Worm (Caenorhabditis elegans) whole organism, L4/young adult: ENCODE measurements around the gene F55G7.1.
"Not testable (repeated sequence)": the region's sequence is repeated elsewhere in the genome, so short reads cannot be mapped to it uniquely, and the experiment has no call there.

Source experiments
- W03F9.2 ChIP-seq: fragments of 150-350 bp; optimal IDR thresholded peaks from 2 replicates; lab custom pipeline; 2014; ENCODE audit warnings: missing biosample characterization, missing genetic modification characterization
- dao-5 ChIP-seq: sonication (generic microtip); optimal IDR thresholded peaks from 2 replicates; lab custom pipeline; 2016; ENCODE audit warnings: missing genotype, missing genetic modification characterization, moderate library complexity, missing compliant biosample characterization
- him-1 ChIP-seq: sonication (generic microtip); optimal IDR thresholded peaks from 2 replicates; lab custom pipeline; 2016; ENCODE audit warnings: missing genotype, missing genetic modification reagents, missing genetic modification characterization, missing compliant biosample characterization

Gene F55G7.1

ce11 chrX:11948184-11948894, 24.1 kb downstream of the F55G7.1 start, which contains the start of gene lsd-1:
lsd-1 (plus strand) TSS chrX:11948844.
- TF ChIP-seq him-1 (no peak), dao-5 (tag; lab: Kevin White, UChicago) (no peak), W03F9.2 (no peak)

ce11 chrX:11952129-11952528, 27.9 kb downstream of the F55G7.1 start:
- TF ChIP-seq dao-5 (tag; lab: Kevin White, UChicago) = no peak
- no peak for TF ChIP-seq him-1
- TF ChIP-seq W03F9.2 = no peak

DNA sequence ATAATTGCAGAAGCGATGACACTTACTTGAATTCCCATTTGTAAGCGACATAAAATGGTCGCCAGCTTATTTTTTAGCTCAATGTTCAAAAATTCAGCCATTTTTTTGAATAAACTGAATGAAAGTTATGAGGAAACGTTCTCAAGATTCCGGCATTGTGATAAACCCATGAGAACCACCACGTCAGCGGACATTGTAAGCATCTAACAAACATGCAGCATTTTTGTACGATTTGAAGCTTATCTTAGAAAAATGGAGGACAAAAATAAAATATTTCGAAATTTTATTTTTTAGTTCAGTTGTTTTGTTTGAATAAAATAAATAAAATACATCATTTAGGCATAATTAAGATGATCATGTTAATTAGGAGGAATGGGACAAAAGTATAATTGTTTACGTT, 29.0 kb downstream of the F55G7.1 start, which contains the start of gene T08D10.4:
T08D10.4 (minus strand) TSS at position 101 of the 400 bp plus-strand sequence.
- TF ChIP-seq W03F9.2 (no peak), him-1 (no peak), dao-5 (tag; lab: Kevin White, UChicago) (no peak)

DNA sequence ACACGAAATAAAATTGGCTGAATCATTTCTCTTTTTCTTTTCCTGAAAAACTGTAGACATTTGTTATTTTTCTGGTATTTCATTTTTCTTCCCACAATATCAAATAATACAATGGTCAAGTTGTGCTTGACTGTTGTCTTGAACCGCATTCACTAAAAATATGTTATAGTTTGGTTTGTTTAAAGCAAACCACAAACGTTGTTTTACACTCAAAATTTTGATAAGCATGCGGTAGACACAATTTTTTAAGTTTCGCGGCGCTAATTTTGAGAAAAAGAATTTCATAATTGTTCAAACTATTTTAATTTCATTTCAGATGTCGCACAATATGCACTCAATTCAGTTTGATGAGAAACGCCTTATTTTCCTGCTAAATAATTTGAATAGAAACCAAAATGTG, 30.9 kb downstream of the F55G7.1 start, which contains the start of gene T08D10.3:
T08D10.3 (plus strand) TSS at position 301 of the 400 bp plus-strand sequence.
- TF ChIP-seq him-1 = no peak
- TF ChIP-seq W03F9.2 = no peak
- no peak for TF ChIP-seq dao-5 (tag; lab: Kevin White, UChicago)

ce11 chrX:11957246-11957645, 33.0 kb downstream of the F55G7.1 start, which contains the start of gene T08D10.5:
T08D10.5 (plus strand) TSS chrX:11957546.
- no peak for TF ChIP-seq dao-5 (tag; lab: Kevin White, UChicago)
- no peak for TF ChIP-seq him-1
- no peak for TF ChIP-seq W03F9.2

DNA sequence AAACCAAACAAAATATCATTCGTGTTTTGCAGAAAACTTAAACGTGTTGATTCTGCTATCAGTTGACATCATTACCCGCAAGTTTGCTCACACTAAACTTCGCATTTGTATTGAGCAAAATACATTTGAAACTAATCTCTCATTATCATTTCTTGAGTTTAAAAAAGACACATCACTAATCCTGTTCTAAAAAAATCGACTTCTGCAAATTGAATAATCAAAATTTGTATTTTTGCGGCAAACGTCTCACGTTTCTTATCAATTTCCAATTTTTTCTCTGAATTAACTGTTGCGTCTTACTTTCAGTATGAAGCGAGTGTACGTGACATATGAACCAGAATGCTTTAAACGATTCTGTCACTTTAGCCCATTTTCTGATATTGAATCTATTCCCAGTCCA, 35.6 kb downstream of the F55G7.1 start, which contains the start of gene C49F5.8:
C49F5.8 (plus strand) TSS at position 301 of the 400 bp plus-strand sequence.
- TF ChIP-seq W03F9.2 (no peak), him-1 (no peak), dao-5 (tag; lab: Kevin White, UChicago) (no peak)

DNA sequence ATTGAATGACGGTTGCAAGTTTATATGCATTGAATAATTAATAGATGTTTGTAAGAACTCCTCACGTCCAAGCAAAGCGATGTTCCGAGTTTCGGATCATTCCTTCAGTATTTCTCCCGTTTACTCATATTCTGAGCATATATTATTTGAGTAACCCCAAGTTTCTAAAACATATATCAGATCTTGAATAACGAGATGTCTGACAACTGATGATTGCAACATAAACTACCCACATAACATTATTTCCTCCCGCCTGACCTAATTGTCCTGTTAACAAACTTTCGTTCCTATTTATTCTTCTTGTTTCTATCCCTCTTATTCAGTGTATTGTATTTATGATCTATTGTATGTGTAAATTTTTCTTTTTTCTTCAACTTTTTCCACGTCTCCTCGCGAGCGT, 36.9 kb downstream of the F55G7.1 start, which contains the start of gene C49F5.13:
C49F5.13 (plus strand) TSS at position 301 of the 400 bp plus-strand sequence.
- TF ChIP-seq him-1; W03F9.2; dao-5 (tag; lab: Kevin White, UChicago): not testable (repeated sequence)

DNA sequence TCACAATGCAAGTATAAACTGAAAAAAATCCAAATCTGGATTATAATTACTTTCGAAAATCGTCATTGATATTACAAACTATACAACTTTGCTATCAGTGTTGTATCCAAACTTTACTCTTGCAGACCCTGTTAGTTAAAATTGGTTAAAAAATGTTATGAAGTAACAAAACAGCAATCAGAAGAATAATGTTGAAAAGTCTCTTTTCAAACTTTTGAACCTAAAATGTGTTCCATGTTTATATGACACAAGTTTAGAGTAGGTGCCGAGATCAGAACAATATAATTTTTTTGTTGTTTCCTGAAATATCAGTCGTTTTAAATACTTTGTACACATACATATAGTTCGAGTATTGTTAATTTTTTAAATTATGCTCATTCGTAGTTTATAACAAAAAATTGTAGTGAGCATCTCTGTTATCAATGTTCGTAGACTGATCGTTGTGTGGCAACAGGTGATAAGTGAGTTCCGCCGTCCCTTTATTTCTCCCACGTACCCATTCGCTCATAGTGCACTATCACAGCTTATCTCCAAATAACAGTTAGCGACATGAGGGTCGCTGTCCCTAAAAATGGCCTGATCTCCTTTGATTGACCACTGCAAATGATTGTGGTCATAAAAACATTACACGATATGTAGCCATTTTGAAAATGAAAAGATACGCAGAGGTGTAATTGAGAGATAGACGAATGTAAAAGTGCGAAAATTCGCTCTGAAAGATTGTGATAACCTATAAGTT, 38.0 kb downstream of the F55G7.1 start:
- TF ChIP-seq dao-5 (tag; lab: Kevin White, UChicago) = no peak
- no peak for TF ChIP-seq W03F9.2
- no peak for TF ChIP-seq him-1

ce11 chrX:11963659-11964058, 39.4 kb downstream of the F55G7.1 start:
- no peak for TF ChIP-seq him-1
- no peak for TF ChIP-seq dao-5 (tag; lab: Kevin White, UChicago)
- TF ChIP-seq W03F9.2 = no peak

DNA sequence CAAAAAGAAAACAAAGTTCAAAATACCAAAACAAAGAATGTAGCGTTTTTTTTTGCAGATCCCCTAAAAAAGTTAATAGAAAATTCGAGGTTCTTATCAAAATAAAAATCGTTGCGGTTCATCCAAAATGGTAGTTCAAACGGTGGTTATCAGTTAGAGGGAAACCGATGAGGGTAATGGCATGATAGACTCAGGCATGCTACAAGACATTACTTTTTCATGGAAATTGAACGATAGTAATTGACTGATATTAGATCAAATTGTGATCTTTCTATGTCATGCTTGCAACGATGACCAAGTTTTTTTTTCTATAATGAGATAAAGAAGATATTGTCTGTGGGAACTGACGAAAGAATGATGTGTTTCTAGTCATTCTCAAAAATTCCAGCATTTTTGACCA, 40.3 kb downstream of the F55G7.1 start:
- TF ChIP-seq W03F9.2 (no peak), him-1 (no peak), dao-5 (tag; lab: Kevin White, UChicago) (no peak)

DNA sequence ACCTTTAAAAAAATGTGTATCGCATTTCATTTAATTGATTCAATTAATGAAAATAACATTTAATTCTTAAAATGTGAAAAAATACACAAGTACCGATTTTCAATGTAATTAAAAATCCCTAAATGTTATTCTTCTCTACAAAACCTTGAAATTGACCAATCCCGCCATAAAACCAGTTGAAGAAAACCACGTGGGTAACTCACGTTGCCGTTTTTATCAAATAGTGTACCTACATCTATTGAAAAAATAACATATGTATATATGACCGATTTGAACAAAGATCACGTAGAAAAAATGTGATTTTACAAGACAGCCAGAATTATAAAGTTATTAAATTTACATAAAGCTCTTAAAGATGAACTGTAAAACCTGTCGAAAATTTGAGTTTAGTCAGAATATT, 40.9 kb downstream of the F55G7.1 start:
- TF ChIP-seq him-1 = no peak
- no peak for TF ChIP-seq W03F9.2
- no peak for TF ChIP-seq dao-5 (tag; lab: Kevin White, UChicago)

- TF ChIP-seq W03F9.2 (no peak), him-1 (no peak), dao-5 (tag; lab: Kevin White, UChicago) (no peak)
These were observed 41.6 kb downstream of the F55G7.1 start, which contains the start of gene sams-1 for ce11 chrX:11965663-11966304. sams-1 (plus strand) TSS chrX:11965962.

- TF ChIP-seq him-1 = no peak
- no peak for TF ChIP-seq W03F9.2
- TF ChIP-seq dao-5 (tag; lab: Kevin White, UChicago) = no peak
These were observed 42.8 kb downstream of the F55G7.1 start for ce11 chrX:11967034-11967433.

- TF ChIP-seq W03F9.2 (no peak), dao-5 (tag; lab: Kevin White, UChicago) (no peak), him-1 (no peak)
These were observed 43.9 kb downstream of the F55G7.1 start for ce11 chrX:11968024-11968598.
